Worm (Caenorhabditis elegans) whole organism, L4/young adult: ENCODE results near the gene Y73C8B.9.

Experiments used
- W03F9.2 ChIP-seq: fragments of 150-350 bp; optimal IDR thresholded peaks from 2 replicates; lab custom pipeline; 2014; ENCODE audit warnings: missing biosample characterization, missing genetic modification characterization
- dao-5 ChIP-seq: sonication (generic microtip); optimal IDR thresholded peaks from 2 replicates; lab custom pipeline; 2016; ENCODE audit warnings: missing genotype, missing genetic modification characterization, moderate library complexity, missing compliant biosample characterization
- him-1 ChIP-seq: sonication (generic microtip); optimal IDR thresholded peaks from 2 replicates; lab custom pipeline; 2016; ENCODE audit warnings: missing genotype, missing genetic modification reagents, missing genetic modification characterization, missing compliant biosample characterization

The Y73C8B.9 gene

DNA sequence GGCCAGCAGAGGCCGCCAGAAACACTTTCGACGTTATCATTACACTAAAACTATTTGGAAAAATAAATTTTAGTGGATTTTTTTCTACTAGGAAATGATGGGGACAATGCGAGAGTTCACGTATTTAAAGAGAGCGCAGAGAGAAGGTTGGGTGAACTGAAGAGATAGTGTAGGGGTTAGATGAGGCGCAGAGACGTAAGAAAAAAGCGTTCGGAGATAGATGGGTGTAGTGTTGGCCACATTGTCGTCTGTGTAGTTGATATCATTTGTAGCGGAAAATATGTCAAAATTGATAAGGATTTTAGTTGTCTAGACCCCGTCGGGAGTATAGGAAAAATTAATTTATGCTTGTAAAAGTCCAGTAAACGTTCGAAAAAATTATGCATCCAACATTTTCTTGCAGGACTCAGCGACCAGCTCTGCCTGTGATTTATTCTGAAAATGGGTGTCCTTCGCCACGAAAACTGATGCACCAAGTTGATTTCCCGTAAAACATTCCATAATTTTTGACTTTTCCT, at the start of gene Y73C8B.9, which contains the start of gene Y73C8B.3:
TSS of gene Y73C8B.9 (plus strand) at position 468 of the 518 bp plus-strand sequence.
TSS of gene Y73C8B.3 (minus strand) at position 147 of the 518 bp plus-strand sequence.
- no peak for TF ChIP-seq W03F9.2 (tag; lab: Kevin White, UChicago)
- no peak for TF ChIP-seq dao-5
- no peak for TF ChIP-seq him-1 (tag; lab: Kevin White, UChicago)

DNA sequence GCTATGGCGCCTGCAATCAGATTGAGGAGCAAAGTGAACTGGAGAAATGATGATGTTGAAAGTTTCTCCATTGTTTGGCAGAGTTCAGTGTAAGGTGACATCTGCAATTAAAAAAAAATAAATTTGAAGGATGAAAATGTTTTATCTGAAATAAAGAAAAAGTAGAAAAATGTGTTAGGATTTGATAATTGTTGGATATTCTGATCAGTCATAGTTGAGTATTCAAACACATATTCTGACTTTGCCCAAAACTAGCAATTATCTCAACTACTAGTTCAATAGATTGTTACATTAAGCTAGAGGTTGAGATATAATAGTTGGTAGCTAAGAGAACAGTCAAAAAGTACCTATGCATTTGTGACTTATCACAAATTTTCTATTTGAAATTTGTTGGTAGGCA, 48.9 kb upstream of the Y73C8B.9 start, which contains the start of gene srab-10:
TSS of gene srab-10 (minus strand) at position 101 of the 400 bp plus-strand sequence.
- TF ChIP-seq W03F9.2 (tag; lab: Kevin White, UChicago) (no peak), dao-5 (no peak), him-1 (tag; lab: Kevin White, UChicago) (no peak)

DNA sequence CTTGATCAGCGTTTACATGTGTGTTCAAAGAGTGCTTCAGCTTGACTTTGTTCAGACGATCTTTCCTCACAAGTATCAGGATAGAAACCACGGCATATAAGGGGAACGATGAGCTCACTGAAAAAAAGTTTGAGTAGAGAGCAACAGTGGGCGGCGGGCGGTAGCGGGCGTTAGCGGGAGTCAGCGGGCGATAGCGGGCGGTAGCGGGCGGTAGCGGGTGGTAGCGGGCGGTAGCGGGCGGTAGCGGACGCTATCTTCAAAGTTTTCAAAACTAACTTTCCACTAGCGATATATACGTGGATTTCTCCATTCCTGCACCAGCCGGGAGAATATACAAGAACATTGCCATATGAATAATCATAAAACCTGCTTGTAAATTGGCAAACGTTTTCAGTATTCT, 48.1 kb upstream of the Y73C8B.9 start:
- no peak for TF ChIP-seq dao-5

DNA sequence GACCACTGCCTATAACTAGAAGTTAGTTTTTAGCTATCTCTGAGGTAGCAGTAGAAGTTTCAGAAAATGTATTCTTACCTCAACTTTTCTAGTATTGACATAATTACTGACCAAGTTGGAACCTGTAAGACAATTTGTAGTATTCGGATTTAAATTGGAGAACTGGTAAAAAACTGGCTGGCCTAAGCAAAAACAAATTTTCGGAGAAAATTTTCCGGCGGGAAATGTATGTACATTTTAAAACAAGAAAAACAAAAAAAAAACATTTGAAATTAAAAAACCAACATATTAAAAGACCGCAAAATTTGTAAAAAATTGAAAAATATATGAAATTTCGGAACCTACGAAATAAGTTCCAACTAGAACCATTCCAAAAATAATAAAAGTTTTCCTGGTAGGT, 46.4 kb upstream of the Y73C8B.9 start, which contains the start of gene srab-11:
TSS of gene srab-11 (minus strand) at position 101 of the 400 bp plus-strand sequence.
- no peak for TF ChIP-seq him-1 (tag; lab: Kevin White, UChicago)
- TF ChIP-seq dao-5 = no peak
- TF ChIP-seq W03F9.2 (tag; lab: Kevin White, UChicago) = no peak

DNA sequence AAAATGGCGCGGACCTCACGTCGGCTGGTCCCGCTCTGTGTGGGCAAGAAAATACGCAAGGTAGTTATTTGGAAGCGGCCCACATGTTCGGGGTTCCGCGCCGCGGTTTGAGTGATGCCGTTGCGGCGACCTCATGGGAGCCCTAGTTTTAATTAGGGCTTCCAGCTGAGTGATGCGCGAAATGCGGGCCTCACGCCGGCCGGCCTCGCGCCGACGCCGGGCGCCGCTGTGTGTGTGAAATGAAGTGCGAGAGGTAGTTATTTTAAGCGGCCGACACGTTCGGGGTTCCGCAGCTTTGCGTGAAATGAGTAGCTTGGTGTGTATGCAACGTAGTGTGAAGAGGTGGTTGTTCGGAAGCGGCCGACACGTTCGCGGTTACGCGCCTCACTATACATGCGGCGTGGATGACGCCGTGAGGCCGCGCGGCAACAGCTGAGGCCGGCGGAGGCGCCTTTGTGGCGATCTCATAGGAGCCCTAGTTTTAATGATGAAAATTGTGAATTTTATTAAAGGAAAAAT, 43.4 kb upstream of the Y73C8B.9 start:
- TF ChIP-seq dao-5 = no peak
- no peak for TF ChIP-seq W03F9.2 (tag; lab: Kevin White, UChicago)
- TF ChIP-seq him-1 (tag; lab: Kevin White, UChicago) = no peak

DNA sequence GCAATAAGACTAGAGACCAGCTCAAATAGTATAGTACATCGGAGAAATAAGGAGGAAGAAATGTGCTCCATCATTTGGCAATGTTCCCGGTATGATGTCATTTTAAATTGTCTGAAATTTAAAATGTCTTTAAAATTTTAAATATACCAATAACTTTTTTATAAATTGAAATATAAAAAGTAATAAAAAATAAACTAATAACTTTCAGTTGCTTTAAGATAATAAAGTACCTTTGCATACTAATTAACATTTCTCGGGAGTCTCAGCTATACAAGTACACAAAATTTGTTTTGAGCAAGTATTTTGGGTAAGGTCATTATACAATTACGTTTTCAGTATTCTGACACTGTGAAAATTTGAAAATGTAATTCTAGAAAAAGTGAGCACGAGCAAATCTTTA, 41.5 kb upstream of the Y73C8B.9 start, which contains the start of gene srab-6:
TSS of gene srab-6 (minus strand) at position 101 of the 400 bp plus-strand sequence.
- TF ChIP-seq him-1 (tag; lab: Kevin White, UChicago) = no peak
- no peak for TF ChIP-seq dao-5
- no peak for TF ChIP-seq W03F9.2 (tag; lab: Kevin White, UChicago)

DNA sequence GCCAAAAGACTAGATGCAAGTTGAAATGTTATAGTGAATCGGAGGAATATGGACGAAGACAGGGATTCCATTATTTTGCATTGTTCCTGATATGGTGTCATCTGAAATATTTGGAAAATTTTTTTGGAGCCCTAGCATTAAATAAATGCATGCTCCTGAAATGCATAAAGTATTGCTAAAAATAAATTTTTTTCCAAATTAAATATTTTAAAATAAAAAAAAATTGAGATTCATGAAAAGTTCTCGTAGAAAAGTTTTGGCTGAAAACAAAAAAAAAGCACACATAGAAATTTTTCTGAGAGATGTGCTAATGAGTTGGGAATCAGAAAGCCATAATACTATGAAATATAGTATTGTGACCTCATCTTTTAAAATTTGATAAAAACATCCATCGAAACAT, 38.3 kb upstream of the Y73C8B.9 start, which contains the start of gene srab-7:
TSS of gene srab-7 (minus strand) at position 101 of the 400 bp plus-strand sequence.
- no peak for TF ChIP-seq W03F9.2 (tag; lab: Kevin White, UChicago)
- no peak for TF ChIP-seq dao-5
- no peak for TF ChIP-seq him-1 (tag; lab: Kevin White, UChicago)

DNA sequence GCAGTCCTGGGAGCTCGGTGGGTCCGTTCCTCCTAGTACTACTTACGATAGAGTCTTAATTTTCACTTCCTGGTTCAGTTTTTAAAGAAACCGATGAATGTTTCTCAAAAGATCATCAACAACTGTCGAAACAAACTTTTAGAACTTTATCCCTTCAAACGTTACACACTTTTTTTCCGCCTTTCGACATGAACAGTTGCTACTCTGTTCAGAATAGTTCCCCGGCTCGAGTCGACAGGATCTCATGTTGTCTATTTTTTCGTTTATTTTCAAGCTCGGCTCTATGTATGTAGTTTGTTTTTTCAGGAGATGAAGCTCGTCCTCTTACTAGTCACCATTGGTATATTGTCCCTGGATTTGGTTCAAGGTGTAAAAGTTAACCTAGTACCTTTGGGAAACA, 36.6 kb upstream of the Y73C8B.9 start, which contains the start of gene exh-1:
TSS of gene exh-1 (plus strand) at position 301 of the 400 bp plus-strand sequence.
- TF ChIP-seq him-1 (tag; lab: Kevin White, UChicago) = no peak
- no peak for TF ChIP-seq dao-5
- TF ChIP-seq W03F9.2 (tag; lab: Kevin White, UChicago) = no peak

DNA sequence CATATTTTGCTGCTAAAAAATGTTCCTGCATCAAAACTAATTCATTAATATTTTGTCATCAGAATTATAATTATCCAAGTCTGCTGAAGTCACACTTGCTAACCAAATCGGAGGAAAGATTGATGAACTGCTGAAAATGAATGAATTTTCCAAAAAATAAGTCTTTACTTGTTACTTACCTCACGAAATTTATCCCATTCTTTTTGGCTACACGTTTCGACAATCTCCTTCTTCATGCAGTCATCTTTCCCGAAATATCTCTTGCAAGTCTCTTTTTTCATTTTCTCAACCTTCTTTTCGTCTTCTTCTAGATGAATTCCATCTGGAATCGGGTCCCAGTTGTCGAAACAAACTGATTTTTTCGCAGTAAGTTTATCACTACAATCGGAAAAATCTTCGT, 35.0 kb upstream of the Y73C8B.9 start:
- TF ChIP-seq W03F9.2 (tag; lab: Kevin White, UChicago) (no peak), dao-5 (no peak), him-1 (tag; lab: Kevin White, UChicago) (no peak)

DNA sequence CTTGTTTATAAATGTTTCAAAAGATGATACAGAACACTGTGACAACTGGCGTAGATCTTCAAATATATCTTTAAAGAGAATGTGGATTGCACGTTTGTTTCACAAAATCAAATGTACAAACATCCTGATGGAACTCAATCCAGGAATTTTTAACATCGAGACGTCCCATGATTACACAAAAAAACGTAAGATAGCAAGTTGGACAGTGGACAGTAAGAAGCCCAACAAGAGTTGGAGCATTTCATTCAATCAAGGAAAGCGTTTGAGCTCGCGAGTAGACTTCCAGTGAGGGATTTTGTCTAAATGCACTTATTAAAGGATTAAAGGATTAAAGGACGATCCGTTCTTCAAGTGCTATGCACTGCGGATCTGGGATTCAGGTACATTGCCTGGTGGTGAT, 34.1 kb upstream of the Y73C8B.9 start, which contains the start of gene C36C5.12:
TSS of gene C36C5.12 (minus strand) at position 101 of the 400 bp plus-strand sequence.
- TF ChIP-seq W03F9.2 (tag; lab: Kevin White, UChicago) (no peak), dao-5 (no peak), him-1 (tag; lab: Kevin White, UChicago) (no peak)

DNA sequence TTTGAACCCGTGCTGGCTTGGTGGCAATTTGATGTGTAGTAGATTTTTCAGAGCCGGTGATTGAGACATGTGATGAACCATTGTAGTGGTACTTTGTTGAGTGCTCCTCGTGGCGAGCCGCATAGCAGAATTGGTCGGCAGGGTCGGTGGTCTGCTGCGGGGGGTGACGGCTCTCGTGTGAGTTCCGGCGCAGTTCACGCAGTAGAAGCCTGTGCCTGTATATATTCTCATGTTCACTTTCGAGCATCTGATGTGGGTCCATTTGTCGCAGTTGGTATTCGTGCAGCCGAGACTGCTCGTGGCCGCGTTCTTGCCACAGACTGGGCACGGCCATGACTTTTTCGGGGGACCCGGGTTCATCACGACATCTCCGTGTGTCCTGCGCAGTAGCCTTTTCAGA, 31.1 kb upstream of the Y73C8B.9 start:
- no peak for TF ChIP-seq W03F9.2 (tag; lab: Kevin White, UChicago)
- no peak for TF ChIP-seq dao-5
- no peak for TF ChIP-seq him-1 (tag; lab: Kevin White, UChicago)

DNA sequence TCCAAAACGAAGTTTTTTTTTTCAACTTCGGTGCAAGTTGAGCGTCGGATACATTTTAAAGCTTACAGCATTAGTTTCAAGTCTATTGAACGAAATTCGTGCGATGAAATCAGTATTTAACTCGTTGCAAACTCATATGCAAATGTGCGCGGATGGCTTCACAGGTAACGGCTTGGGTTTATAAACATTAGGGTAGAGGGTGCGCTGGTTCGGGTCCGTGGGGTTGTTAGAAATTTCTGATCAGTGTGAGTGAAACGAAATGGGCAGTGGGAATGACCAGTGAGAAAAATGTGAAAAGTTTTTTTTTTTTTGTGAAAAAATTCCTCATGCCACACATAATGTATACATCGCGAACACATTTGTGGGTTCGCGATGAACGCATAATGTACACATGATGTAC, 30.2 kb upstream of the Y73C8B.9 start:
- TF ChIP-seq him-1 (tag; lab: Kevin White, UChicago) = no peak

DNA sequence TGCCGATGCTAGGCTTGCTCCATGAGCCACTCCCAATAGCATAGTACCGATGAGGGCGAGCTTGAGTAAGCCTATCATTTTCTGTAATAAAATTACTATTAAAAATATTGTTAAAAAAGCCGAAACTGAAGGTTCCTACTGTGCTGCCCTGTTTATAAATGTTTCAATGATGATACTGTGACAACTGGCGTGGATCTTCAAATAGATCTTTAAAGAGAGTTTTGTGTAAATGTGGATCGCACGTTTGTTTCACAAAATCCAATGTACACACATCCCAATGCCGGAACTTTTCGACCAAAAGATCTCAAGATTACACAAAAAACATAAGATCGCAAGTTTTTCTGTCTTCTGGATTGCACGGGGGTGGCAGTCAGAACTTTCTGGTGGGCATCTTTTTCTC, 27.9 kb upstream of the Y73C8B.9 start, which contains the start of gene C36C5.14:
TSS of gene C36C5.14 (minus strand) at position 101 of the 400 bp plus-strand sequence.
- TF ChIP-seq W03F9.2 (tag; lab: Kevin White, UChicago) (no peak), dao-5 (no peak), him-1 (tag; lab: Kevin White, UChicago) (no peak)

DNA sequence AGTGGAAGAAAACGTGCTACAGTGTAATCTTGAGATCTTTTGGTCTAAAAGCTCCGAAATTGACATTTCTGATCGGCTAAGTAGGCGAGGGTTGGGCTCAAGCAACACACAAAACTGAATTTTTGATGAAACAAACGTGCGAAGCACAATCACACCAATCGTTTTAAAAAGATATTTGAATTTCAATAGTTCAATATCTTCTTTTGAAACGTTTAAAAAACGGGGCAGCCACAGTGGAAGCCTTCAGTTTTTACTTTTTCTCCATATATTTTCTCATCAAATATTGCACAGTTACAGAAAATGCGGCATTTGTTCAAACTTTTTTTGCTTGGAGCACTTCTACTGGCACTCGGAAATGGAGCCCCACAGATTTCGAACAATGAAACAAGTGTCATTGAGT, 27.1 kb upstream of the Y73C8B.9 start, which contains the start of gene C36C5.4:
TSS of gene C36C5.4 (plus strand) at position 301 of the 400 bp plus-strand sequence.
- no peak for TF ChIP-seq W03F9.2 (tag; lab: Kevin White, UChicago)
- TF ChIP-seq dao-5 = no peak
- TF ChIP-seq him-1 (tag; lab: Kevin White, UChicago) = no peak
